Worm (Caenorhabditis elegans) whole organism, L2 larva: ENCODE measurements around the gene nspc-18.

Experiments used
- lsy-2 ChIP-seq, 2 experiments: fragments of 150-350 bp in 1 of 2; sonication (generic microtip) in 1 of 2; optimal IDR thresholded peaks; 2 replicates each; lab custom pipeline; 2014 to 2017; ENCODE audit warnings: missing biosample characterization in 2 of 2, missing genetic modification characterization in 2 of 2
- mdl-1 ChIP-seq, 2 experiments: fragments of 150-350 bp in 1 of 2; sonication (generic microtip) in 1 of 2; optimal IDR thresholded peaks; 2 replicates each; lab custom pipeline; 2017; ENCODE audit warnings: missing biosample characterization in 2 of 2, missing genetic modification characterization in 2 of 2
- unc-55 ChIP-seq: fragments of 150-350 bp; sonication (generic microtip); optimal IDR thresholded peaks from 3 replicates; lab custom pipeline; 2014; ENCODE audit warnings: missing biosample characterization, missing genetic modification reagents, missing genetic modification characterization

DNA sequence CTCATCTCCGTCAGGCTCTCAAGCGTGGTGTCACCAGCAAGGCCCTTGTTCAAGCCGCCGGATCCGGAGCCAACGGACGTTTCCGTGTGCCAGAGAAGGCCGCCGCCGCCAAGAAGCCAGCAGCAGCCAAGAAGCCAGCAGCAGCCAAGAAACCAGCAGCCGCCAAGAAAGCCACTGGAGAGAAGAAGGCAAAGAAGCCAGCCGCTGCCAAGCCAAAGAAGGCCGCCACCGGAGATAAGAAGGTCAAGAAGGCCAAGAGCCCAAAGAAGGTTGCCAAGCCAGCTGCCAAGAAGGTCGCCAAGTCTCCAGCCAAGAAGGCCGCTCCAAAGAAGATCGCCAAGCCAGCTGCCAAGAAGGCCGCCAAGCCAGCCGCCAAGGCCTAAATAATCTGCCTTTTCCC, 37.0 kb downstream of the nspc-18 start:
- TF ChIP-seq unc-55 (no peak), mdl-1 (tag; optimal IDR thresholded peaks at IDR 0.05; lab: Kevin White, UChicago) (no peak), lsy-2 (tag; optimal IDR thresholded peaks at IDR 0.05; lab: Kevin White, UChicago) (no peak)
